Worm (Caenorhabditis elegans) whole organism, L4 larva: Measurements from ENCODE around the gene gcy-20.

Experiments used
- D1046.2 ChIP-seq: fragments of 200-800 bp; sonication (Bioruptor generic); IDR thresholded peaks from 2 replicates; pipeline ENCODE4 v1.3.6; 2022; ENCODE audit warnings: missing genetic modification characterization, missing compliant biosample characterization
- F26F4.8 ChIP-seq: fragments of 200-800 bp; sonication (Bioruptor generic); conservative IDR thresholded peaks from 2 replicates; pipeline ENCODE4 v1.3.6; 2022; ENCODE audit warnings: missing genetic modification characterization, missing compliant biosample characterization
- F37D6.2 ChIP-seq: sonication (generic microtip); optimal IDR thresholded peaks from 2 replicates; lab custom pipeline; 2016; ENCODE audit warnings: mild to moderate bottlenecking, missing genetic modification characterization, missing compliant biosample characterization
- T26A8.4 ChIP-seq: fragments of 200-800 bp; sonication (Bioruptor generic); IDR thresholded peaks from 2 replicates; pipeline ENCODE4 v1.3.6; 2022; ENCODE audit warnings: missing genetic modification characterization, missing compliant biosample characterization
- Y75B8A.6 ChIP-seq: fragments of 200-800 bp; sonication (Bioruptor generic); IDR thresholded peaks from 2 replicates; pipeline ENCODE4 v1.3.6; 2022; ENCODE audit warnings: missing genetic modification reagents, missing genetic modification characterization, missing compliant biosample characterization
- ZK337.2 ChIP-seq: fragments of 200-800 bp; sonication (Bioruptor generic); IDR thresholded peaks from 2 replicates; pipeline ENCODE4 v1.3.6; 2022; ENCODE audit warnings: missing genetic modification reagents, missing genetic modification characterization, missing compliant biosample characterization
- aly-2 ChIP-seq: sonication (generic microtip); optimal IDR thresholded peaks from 2 replicates; lab custom pipeline; 2018; ENCODE audit warnings: missing biosample characterization, missing genetic modification characterization
- ama-1 ChIP-seq: fragments of 150-350 bp; optimal IDR thresholded peaks from 2 replicates; lab custom pipeline; 2014; ENCODE audit warnings: inconsistent platforms, mixed read lengths
- cey-2 ChIP-seq: sonication (generic microtip); optimal IDR thresholded peaks from 3 replicates; lab custom pipeline; 2017; ENCODE audit warnings: missing genetic modification characterization, mild to moderate bottlenecking, missing compliant biosample characterization, antibody characterized with exemption, borderline replicate concordance; ENCODE audit not compliant: insufficient read depth
- ctbp-1 ChIP-seq: fragments of 200-800 bp; sonication (Bioruptor generic); IDR thresholded peaks from 2 replicates; pipeline ENCODE4 v1.3.6; 2022; ENCODE audit warnings: missing genetic modification reagents, missing genetic modification characterization, missing compliant biosample characterization
- daf-19 ChIP-seq: fragments of 200-800 bp; sonication (Bioruptor generic); conservative IDR thresholded peaks from 2 replicates; pipeline ENCODE4 v1.3.6; 2022; ENCODE audit warnings: missing genetic modification characterization, missing compliant biosample characterization
- dmd-6 ChIP-seq: fragments of 200-800 bp; sonication (Bioruptor generic); IDR thresholded peaks from 2 replicates; pipeline ENCODE4 v1.3.6; 2022; ENCODE audit warnings: missing genetic modification reagents, missing genetic modification characterization, missing compliant biosample characterization
- duxl-1 ChIP-seq: sonication (generic microtip); optimal IDR thresholded peaks from 2 replicates; lab custom pipeline; 2016; ENCODE audit warnings: mild to moderate bottlenecking, missing genetic modification characterization, moderate library complexity, missing compliant biosample characterization; ENCODE audit not compliant: poor library complexity
- dve-1 ChIP-seq: sonication (generic microtip); optimal IDR thresholded peaks from 2 replicates; lab custom pipeline; 2017; ENCODE audit warnings: antibody characterized with exemption, mild to moderate bottlenecking, missing genetic modification characterization, missing compliant biosample characterization; ENCODE audit not compliant: insufficient read depth
- gei-8 ChIP-seq: fragments of 200-800 bp; sonication (Bioruptor generic); optimal IDR thresholded peaks from 2 replicates; lab custom pipeline; 2018; ENCODE audit warnings: mild to moderate bottlenecking, missing genetic modification characterization, missing compliant biosample characterization
- hlh-11 ChIP-seq: fragments of 200-800 bp; sonication (Bioruptor generic); optimal IDR thresholded peaks from 2 replicates; lab custom pipeline; 2018; ENCODE audit warnings: mild to moderate bottlenecking, missing genetic modification characterization, missing compliant biosample characterization
- lin-15B ChIP-seq: fragments of 150-350 bp; sonication (generic microtip); optimal IDR thresholded peaks from 3 replicates; lab custom pipeline; 2014; ENCODE audit warnings: missing biosample characterization, missing genetic modification characterization
- lin-38 ChIP-seq: fragments of 200-800 bp; sonication (Bioruptor generic); IDR thresholded peaks from 2 replicates; pipeline ENCODE4 v1.3.6; 2022; ENCODE audit warnings: missing genetic modification reagents, missing genetic modification characterization, missing compliant biosample characterization
- lin-39 ChIP-seq: fragments of 150-350 bp; optimal IDR thresholded peaks from 2 replicates; lab custom pipeline; 2014; ENCODE audit warnings: missing biosample characterization, missing genetic modification reagents, missing genetic modification characterization
- madf-5 ChIP-seq, 2 experiments: fragments of 200-800 bp; sonication (Bioruptor generic); IDR thresholded peaks; 2 replicates each; pipeline ENCODE4 v1.3.6; 2022; ENCODE audit warnings: missing compliant biosample characterization in 2 of 2, missing genetic modification characterization in 2 of 2
- madf-9 ChIP-seq: fragments of 200-800 bp; sonication (Bioruptor generic); conservative IDR thresholded peaks from 2 replicates; pipeline ENCODE4 v1.3.6; 2022; ENCODE audit warnings: missing genetic modification reagents, missing genetic modification characterization, missing compliant biosample characterization
- mxl-2 ChIP-seq: fragments of 200-800 bp; sonication (Bioruptor generic); conservative IDR thresholded peaks from 2 replicates; pipeline ENCODE4 v1.3.6; 2022; ENCODE audit warnings: missing genetic modification reagents, missing genetic modification characterization, missing compliant biosample characterization
- mxl-3 ChIP-seq: fragments of 200-800 bp; sonication (Bioruptor generic); optimal IDR thresholded peaks from 2 replicates; lab custom pipeline; 2018; ENCODE audit warnings: mild to moderate bottlenecking, missing genetic modification characterization, missing compliant biosample characterization
- nhr-102 ChIP-seq: sonication (generic microtip); optimal IDR thresholded peaks from 2 replicates; lab custom pipeline; 2016; ENCODE audit warnings: mild to moderate bottlenecking, missing genetic modification characterization, moderate library complexity, missing compliant biosample characterization
- nhr-25 ChIP-seq: sonication (generic microtip); optimal IDR thresholded peaks from 2 replicates; lab custom pipeline; 2017; ENCODE audit warnings: missing genetic modification characterization, mild to moderate bottlenecking, missing compliant biosample characterization, antibody characterized with exemption, moderate library complexity, borderline replicate concordance; ENCODE audit not compliant: insufficient read depth
- nhr-28 ChIP-seq: fragments of 150-350 bp; optimal IDR thresholded peaks from 2 replicates; lab custom pipeline; 2014; ENCODE audit warnings: missing biosample characterization, missing genetic modification characterization
- php-3 ChIP-seq: fragments of 200-800 bp; sonication (Bioruptor generic); IDR thresholded peaks from 2 replicates; pipeline ENCODE4 v1.3.6; 2022; ENCODE audit warnings: missing genetic modification reagents, missing genetic modification characterization, missing compliant biosample characterization
- pqm-1 ChIP-seq: sonication (generic microtip); optimal IDR thresholded peaks from 2 replicates; lab custom pipeline; 2017; ENCODE audit warnings: missing biosample characterization, missing genetic modification characterization
- sdz-12 ChIP-seq: fragments of 200-800 bp; sonication (Bioruptor generic); optimal IDR thresholded peaks from 2 replicates; lab custom pipeline; 2018; ENCODE audit warnings: mild to moderate bottlenecking, missing genetic modification characterization, missing compliant biosample characterization
- skn-1 ChIP-seq: fragments of 150-350 bp; optimal IDR thresholded peaks from 2 replicates; lab custom pipeline; 2014; ENCODE audit warnings: missing biosample characterization, missing genetic modification characterization
- snpc-4 ChIP-seq: fragments of 150-350 bp; optimal IDR thresholded peaks from 2 replicates; lab custom pipeline; 2014; ENCODE audit warnings: missing biosample characterization, missing genetic modification characterization
- spr-3 ChIP-seq: fragments of 200-800 bp; sonication (Bioruptor generic); optimal IDR thresholded peaks from 2 replicates; lab custom pipeline; 2018; ENCODE audit warnings: mild to moderate bottlenecking, missing genetic modification characterization, missing compliant biosample characterization
- tra-1 ChIP-seq: fragments of 200-800 bp; sonication (Bioruptor generic); IDR thresholded peaks from 2 replicates; pipeline ENCODE4 v1.3.6; 2022; ENCODE audit warnings: missing genetic modification reagents, missing genetic modification characterization, missing compliant biosample characterization
- zag-1 ChIP-seq: fragments of 150-350 bp; optimal IDR thresholded peaks from 2 replicates; lab custom pipeline; 2014; ENCODE audit warnings: missing biosample characterization, missing genetic modification characterization
- zip-11 ChIP-seq: fragments of 200-800 bp; sonication (Bioruptor generic); IDR thresholded peaks from 2 replicates; pipeline ENCODE4 v1.3.6; 2022; ENCODE audit warnings: missing genetic modification characterization, missing compliant biosample characterization

gcy-20 gene

ce11 chrV:16233624-16234023 is 20.0 kb downstream of the gcy-20 start, which contains the start of gene clec-233:
Gene clec-233 (plus strand): TSS chrV:16233924.
- TF ChIP-seq daf-19 (GFP tag; lab: Robert Waterston, UW) (no peak), mxl-3 (GFP tag; lab: Kevin White, UChicago) (no peak), tra-1 (GFP tag; lab: Robert Waterston, UW) (no peak), F26F4.8 (GFP tag; lab: Robert Waterston, UW) (no peak), madf-9 (GFP tag; lab: Robert Waterston, UW) (no peak), nhr-28 (tag; lab: Kevin White, UChicago) (no peak), T26A8.4 (GFP tag; lab: Robert Waterston, UW) (no peak), skn-1 (tag; lab: Kevin White, UChicago) (no peak), ama-1 (no peak), aly-2 (tag; lab: Kevin White, UChicago) (no peak), sdz-12 (GFP tag; lab: Kevin White, UChicago) (no peak), nhr-102 (tag; lab: Kevin White, UChicago) (no peak), cey-2 (tag; lab: Kevin White, UChicago) (no peak), madf-5 (GFP tag; IDR thresholded peaks at IDR 0.05; lab: Robert Waterston, UW) (no peak), nhr-25 (no peak)
- TF ChIP-seq, all 104 proteins: peak for 0

- TF ChIP-seq nhr-28 (tag; lab: Kevin White, UChicago): peak; percentile 44
- no peak for TF ChIP-seq mxl-2
- peak; percentile 24 for TF ChIP-seq hlh-11 (tag; lab: Kevin White, UChicago)
- TF ChIP-seq pqm-1: peak; percentile 82
- TF ChIP-seq dmd-6 (GFP tag; lab: Robert Waterston, UW): peak; percentile 82
- TF ChIP-seq php-3 (GFP tag; lab: Robert Waterston, UW): peak; percentile 87
These were observed 21.4 kb downstream of the gcy-20 start, which contains the start of gene gst-22 for ce11 chrV:16232180-16232579. Gene gst-22 (minus strand): TSS chrV:16232282.

DNA sequence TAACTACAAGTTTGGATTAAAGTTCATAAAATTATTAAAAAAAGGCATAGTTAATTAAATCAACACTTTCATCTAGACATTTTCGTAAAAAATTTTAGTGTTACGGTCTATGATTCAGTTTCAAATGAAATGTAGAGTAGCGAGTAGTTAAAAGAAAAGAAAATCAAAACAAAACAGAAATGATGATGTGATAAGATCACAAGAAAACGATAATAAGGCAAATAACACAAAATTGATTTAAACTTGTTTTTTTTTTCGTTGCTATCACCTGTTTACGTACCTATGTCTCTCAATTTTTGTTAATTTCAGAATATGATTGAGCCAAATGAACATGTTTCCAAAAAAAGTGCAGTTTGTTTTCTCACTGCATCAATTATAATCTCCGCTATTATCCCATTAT is 23.7 kb downstream of the gcy-20 start, which contains the start of the genes F21H7.2 and F21H7.12:
Gene F21H7.2, minus strand, starts transcription at position 101 of the 400 bp plus-strand sequence.
Gene F21H7.12, plus strand, starts transcription at position 270 of the 400 bp plus-strand sequence.
- TF ChIP-seq lin-38 (GFP tag; lab: Robert Waterston, UW) (no peak), ZK337.2 (GFP tag; lab: Robert Waterston, UW) (no peak), nhr-25 (no peak), ctbp-1 (no peak), zag-1 (tag; lab: Kevin White, UChicago) (no peak), dve-1 (tag; lab: Kevin White, UChicago) (no peak), gei-8 (GFP tag; lab: Kevin White, UChicago) (no peak), Y75B8A.6 (GFP tag; lab: Robert Waterston, UW) (no peak), lin-15B (tag; lab: Kevin White, UChicago) (no peak), D1046.2 (GFP tag; lab: Robert Waterston, UW) (no peak), F37D6.2 (no peak), duxl-1 (tag; lab: Kevin White, UChicago) (no peak), snpc-4 (tag; lab: Kevin White, UChicago) (no peak), skn-1 (tag; lab: Kevin White, UChicago) (no peak), hlh-11 (tag; lab: Kevin White, UChicago) (no peak), spr-3 (GFP tag; lab: Kevin White, UChicago) (no peak), F26F4.8 (GFP tag; lab: Robert Waterston, UW) (no peak), zip-11 (GFP tag; lab: Robert Waterston, UW) (no peak), lin-39 (tag; lab: Kevin White, UChicago) (no peak)
- TF ChIP-seq, all 104 proteins: peak for 0
